Worm (Caenorhabditis elegans) whole organism, L4 larva: ENCODE data around the gene srab-9.

Experiments
- aha-1 ChIP-seq: fragments of 150-350 bp; peaks from one replicate; lab custom pipeline; 2014; ENCODE audit warnings: missing biosample characterization, missing genetic modification characterization
- egl-27 ChIP-seq: sonication (generic microtip); optimal IDR thresholded peaks from 3 replicates; lab custom pipeline; 2017; ENCODE audit warnings: missing biosample characterization, missing genetic modification reagents, missing genetic modification characterization
- lin-13 ChIP-seq: fragments of 150-350 bp; optimal IDR thresholded peaks from 2 replicates; lab custom pipeline; 2014; ENCODE audit warnings: missing biosample characterization, missing genetic modification reagents, missing genetic modification characterization
- lin-15B ChIP-seq: fragments of 150-350 bp; sonication (generic microtip); optimal IDR thresholded peaks from 3 replicates; lab custom pipeline; 2014; ENCODE audit warnings: missing biosample characterization, missing genetic modification characterization

ce11 chrV:3188043-3188442, 47.0 kb upstream of the srab-9 start, which contains the start of gene lag-2:
- TF ChIP-seq lin-13 (GFP tag; lab: Kevin White, UChicago) (no peak), aha-1 (tag; lab: Kevin White, UChicago) (no peak), egl-27 (tag; lab: Kevin White, UChicago) (no peak), lin-15B (no peak)
